Fruit fly (Drosophila melanogaster) whole organism, embryonic: ENCODE results near the gene witty.

Source experiments
- Bgb ChIP-seq: fragments of 200-800 bp; sonication (Bioruptor generic); IDR thresholded peaks from 2 replicates; pipeline ENCODE4 v1.3.6; 2022; ENCODE audit warnings: missing biosample characterization, missing genetic modification characterization; ENCODE audit not compliant: partially characterized antibody
- C15 ChIP-seq: fragments of 200-800 bp; sonication (Bioruptor generic); IDR thresholded peaks from 3 replicates; pipeline ENCODE4 v1.3.6; 2022; ENCODE audit warnings: missing biosample characterization, missing genetic modification characterization
- CG10147 ChIP-seq: fragments of 200-800 bp; sonication (Bioruptor generic); optimal IDR thresholded peaks from 2 replicates; lab custom pipeline; 2019; ENCODE audit warnings: missing biosample characterization, mild to moderate bottlenecking, missing genetic modification characterization, moderate library complexity
- CG10959 ChIP-seq: fragments of 200-800 bp; sonication (Bioruptor generic); IDR thresholded peaks from 2 replicates; pipeline ENCODE4 v1.3.6; 2022; ENCODE audit warnings: missing biosample characterization, missing genetic modification characterization
- CG12942 ChIP-seq: fragments of 200-800 bp; sonication (Bioruptor generic); optimal IDR thresholded peaks from 3 replicates; lab custom pipeline; 2016; ENCODE audit warnings: missing biosample characterization, missing genetic modification characterization
- CG14014 ChIP-seq: fragments of 200-800 bp; sonication (Bioruptor generic); IDR thresholded peaks from 2 replicates; pipeline ENCODE4 v1.3.6; 2022; ENCODE audit warnings: missing biosample characterization, missing genetic modification characterization
- CG14710 ChIP-seq: fragments of 200-800 bp; sonication (Bioruptor generic); optimal IDR thresholded peaks from 3 replicates; lab custom pipeline; 2019; ENCODE audit warnings: missing biosample characterization, mild to moderate bottlenecking, missing genetic modification characterization, moderate library complexity
- CG1602 ChIP-seq: fragments of 200-800 bp; sonication (Bioruptor generic); optimal IDR thresholded peaks from 3 replicates; lab custom pipeline; 2016; ENCODE audit warnings: missing biosample characterization, missing genetic modification characterization
- CG2712 ChIP-seq: fragments of 200-800 bp; optimal IDR thresholded peaks from 3 replicates; lab custom pipeline; 2019; ENCODE audit warnings: missing biosample characterization, mild to moderate bottlenecking, missing genetic modification characterization, moderate library complexity
- CG31441 ChIP-seq: fragments of 200-800 bp; sonication (Bioruptor generic); IDR thresholded peaks from 2 replicates; pipeline ENCODE4 v1.3.6; 2022; ENCODE audit warnings: missing biosample characterization, missing genetic modification characterization
- CG32772 ChIP-seq: fragments of 200-800 bp; sonication (Bioruptor generic); IDR thresholded peaks from 2 replicates; pipeline ENCODE4 v1.3.6; 2022; ENCODE audit warnings: missing biosample characterization, missing genetic modification characterization
- CG34224 ChIP-seq: fragments of 200-800 bp; sonication (Bioruptor generic); IDR thresholded peaks from 3 replicates; pipeline ENCODE4 v1.3.6; 2022; ENCODE audit warnings: missing biosample characterization, missing genetic modification characterization; ENCODE audit not compliant: partially characterized antibody
- CG4617 ChIP-seq: fragments of 200-800 bp; sonication (Bioruptor generic); optimal IDR thresholded peaks from 3 replicates; lab custom pipeline; 2016; ENCODE audit warnings: missing biosample characterization, missing genetic modification characterization, borderline replicate concordance
- CG6854 ChIP-seq: fragments of 200-800 bp; sonication (Bioruptor generic); optimal IDR thresholded peaks from 3 replicates; lab custom pipeline; 2017; ENCODE audit warnings: missing biosample characterization, mild to moderate bottlenecking, missing genetic modification characterization
- CG8924 ChIP-seq: fragments of 200-800 bp; optimal IDR thresholded peaks from 3 replicates; lab custom pipeline; 2019; ENCODE audit warnings: missing biosample characterization, mild to moderate bottlenecking, missing genetic modification characterization, moderate library complexity
- CG9932 ChIP-seq: fragments of 200-800 bp; sonication (Bioruptor generic); IDR thresholded peaks from 2 replicates; pipeline ENCODE4 v1.3.6; 2022; ENCODE audit warnings: missing biosample characterization, missing genetic modification characterization
- Camta ChIP-seq: fragments of 200-800 bp; sonication (Bioruptor generic); optimal IDR thresholded peaks from 2 replicates; lab custom pipeline; 2016; ENCODE audit warnings: missing biosample characterization, missing genetic modification characterization
- Dip3 ChIP-seq: fragments of 200-800 bp; sonication (Bioruptor generic); optimal IDR thresholded peaks from 3 replicates; lab custom pipeline; 2016; ENCODE audit warnings: missing biosample characterization, missing genetic modification characterization
- Fer3 ChIP-seq: fragments of 200-800 bp; sonication (Bioruptor generic); optimal IDR thresholded peaks from 2 replicates; lab custom pipeline; 2018; ENCODE audit warnings: missing biosample characterization, mild to moderate bottlenecking, missing genetic modification characterization, moderate library complexity
- Gug ChIP-seq: fragments of 200-800 bp; sonication (Bioruptor generic); IDR thresholded peaks from 4 replicates; pipeline ENCODE4 v1.3.6; 2022; ENCODE audit warnings: missing biosample characterization, missing genetic modification characterization
- HLH4C ChIP-seq: fragments of 200-800 bp; sonication (Bioruptor generic); IDR thresholded peaks from 3 replicates; pipeline ENCODE4 v1.3.6; 2022; ENCODE audit warnings: missing biosample characterization, missing genetic modification characterization; ENCODE audit not compliant: partially characterized antibody
- Lim3 ChIP-seq: fragments of 200-800 bp; sonication (Bioruptor generic); IDR thresholded peaks from 2 replicates; pipeline ENCODE4 v1.3.6; 2022; ENCODE audit warnings: missing biosample characterization, missing genetic modification characterization
- NC2α ChIP-seq: fragments of 200-800 bp; sonication (Bioruptor generic); optimal IDR thresholded peaks from 2 replicates; lab custom pipeline; 2016; ENCODE audit warnings: missing biosample characterization, missing genetic modification characterization
- NfI ChIP-seq: fragments of 200-800 bp; sonication (Bioruptor generic); optimal IDR thresholded peaks from 3 replicates; lab custom pipeline; 2018; ENCODE audit warnings: missing biosample characterization, mild to moderate bottlenecking, missing genetic modification characterization, moderate library complexity
- Oli ChIP-seq: fragments of 200-800 bp; sonication (Bioruptor generic); optimal IDR thresholded peaks from 2 replicates; lab custom pipeline; 2018; ENCODE audit warnings: missing biosample characterization, mild to moderate bottlenecking, missing genetic modification characterization, moderate library complexity
- PHDP ChIP-seq: fragments of 200-800 bp; sonication (Bioruptor generic); optimal IDR thresholded peaks from 3 replicates; lab custom pipeline; 2018; ENCODE audit warnings: missing biosample characterization, mild to moderate bottlenecking, missing genetic modification characterization, moderate library complexity
- Rx ChIP-seq: fragments of 200-800 bp; sonication (Bioruptor generic); IDR thresholded peaks from 2 replicates; pipeline ENCODE4 v1.3.6; 2022; ENCODE audit warnings: missing biosample characterization, missing genetic modification characterization
- Sry-δ ChIP-seq: fragments of 200-800 bp; sonication (Bioruptor generic); optimal IDR thresholded peaks from 2 replicates; lab custom pipeline; 2016; ENCODE audit warnings: missing biosample characterization, missing genetic modification characterization
- YL-1 ChIP-seq: fragments of 200-800 bp; sonication (Bioruptor generic); optimal IDR thresholded peaks from 3 replicates; lab custom pipeline; 2017; ENCODE audit warnings: missing biosample characterization, mild to moderate bottlenecking, missing genetic modification characterization
- ab ChIP-seq: fragments of 200-800 bp; sonication (Bioruptor generic); optimal IDR thresholded peaks from 2 replicates; lab custom pipeline; 2016; ENCODE audit warnings: missing biosample characterization, missing genetic modification characterization
- al ChIP-seq: fragments of 200-800 bp; sonication (Bioruptor generic); IDR thresholded peaks from 2 replicates; pipeline ENCODE4 v1.3.6; 2022; ENCODE audit warnings: missing biosample characterization, missing genetic modification characterization
- aop ChIP-seq: fragments of 200-800 bp; sonication (Bioruptor generic); IDR thresholded peaks from 2 replicates; pipeline ENCODE4 v1.3.6; 2022; ENCODE audit warnings: missing biosample characterization, missing genetic modification characterization
- bbx ChIP-seq: fragments of 200-800 bp; sonication (Bioruptor generic); IDR thresholded peaks from 2 replicates; pipeline ENCODE4 v1.3.6; 2022; ENCODE audit warnings: missing biosample characterization, missing genetic modification characterization; ENCODE audit not compliant: partially characterized antibody
- caup ChIP-seq: fragments of 200-800 bp; sonication (Bioruptor generic); optimal IDR thresholded peaks from 3 replicates; lab custom pipeline; 2017; ENCODE audit warnings: missing biosample characterization, mild to moderate bottlenecking, missing genetic modification characterization, moderate library complexity; ENCODE audit not compliant: severe bottlenecking
- corto ChIP-seq: fragments of 200-800 bp; sonication (Bioruptor generic); optimal IDR thresholded peaks from 2 replicates; lab custom pipeline; 2016; ENCODE audit warnings: missing biosample characterization, mild to moderate bottlenecking, missing genetic modification characterization, moderate library complexity
- crc ChIP-seq: fragments of 200-800 bp; sonication (Bioruptor generic); optimal IDR thresholded peaks from 2 replicates; lab custom pipeline; 2016; ENCODE audit warnings: missing biosample characterization, missing genetic modification characterization
- disco-r ChIP-seq: fragments of 200-800 bp; sonication (Bioruptor generic); optimal IDR thresholded peaks from 2 replicates; lab custom pipeline; 2016; ENCODE audit warnings: missing biosample characterization, missing genetic modification characterization
- dpn ChIP-seq, 2 experiments: fragments of 200-800 bp; sonication (Bioruptor generic); optimal IDR thresholded peaks; 3 replicates each; lab custom pipeline; 2016; ENCODE audit warnings: missing biosample characterization in 2 of 2, missing genetic modification characterization in 2 of 2
- fd96Cb ChIP-seq: fragments of 200-800 bp; sonication (Bioruptor generic); optimal IDR thresholded peaks from 2 replicates; lab custom pipeline; 2018; ENCODE audit warnings: missing biosample characterization, mild to moderate bottlenecking, missing genetic modification characterization, moderate library complexity
- gem ChIP-seq: fragments of 200-800 bp; sonication (Bioruptor generic); optimal IDR thresholded peaks from 2 replicates; lab custom pipeline; 2019; ENCODE audit warnings: missing biosample characterization, mild to moderate bottlenecking, missing genetic modification characterization, moderate library complexity
- kah ChIP-seq: fragments of 200-800 bp; sonication (Bioruptor generic); optimal IDR thresholded peaks from 2 replicates; lab custom pipeline; 2018; ENCODE audit warnings: missing biosample characterization, mild to moderate bottlenecking, missing genetic modification characterization
- nerfin-2 ChIP-seq: fragments of 200-800 bp; sonication (Bioruptor generic); IDR thresholded peaks from 2 replicates; pipeline ENCODE4 v1.3.6; 2022; ENCODE audit warnings: missing biosample characterization, missing genetic modification characterization; ENCODE audit not compliant: partially characterized antibody
- odd ChIP-seq: fragments of 200-800 bp; sonication (Bioruptor generic); optimal IDR thresholded peaks from 2 replicates; lab custom pipeline; 2017; ENCODE audit warnings: missing biosample characterization, mild to moderate bottlenecking, missing genetic modification characterization
- pb ChIP-seq: fragments of 200-800 bp; sonication (Bioruptor generic); optimal IDR thresholded peaks from 3 replicates; lab custom pipeline; 2016; ENCODE audit warnings: missing biosample characterization, missing genetic modification characterization
- phol ChIP-seq: fragments of 200-800 bp; sonication (Bioruptor generic); optimal IDR thresholded peaks from 3 replicates; lab custom pipeline; 2018; ENCODE audit warnings: missing biosample characterization, mild to moderate bottlenecking, missing genetic modification characterization, moderate library complexity
- pita ChIP-seq: fragments of 200-800 bp; sonication (Bioruptor generic); optimal IDR thresholded peaks from 2 replicates; lab custom pipeline; 2017; ENCODE audit warnings: missing biosample characterization, mild to moderate bottlenecking, missing genetic modification characterization
- seq ChIP-seq: fragments of 200-800 bp; sonication (Bioruptor generic); IDR thresholded peaks from 2 replicates; pipeline ENCODE4 v1.3.6; 2022; ENCODE audit warnings: missing biosample characterization, missing genetic modification characterization
- sima ChIP-seq: fragments of 200-800 bp; sonication (Bioruptor generic); optimal IDR thresholded peaks from 2 replicates; lab custom pipeline; 2016; ENCODE audit warnings: missing biosample characterization, missing genetic modification characterization
- sqz ChIP-seq: fragments of 200-800 bp; sonication (Bioruptor generic); optimal IDR thresholded peaks from 3 replicates; lab custom pipeline; 2018; ENCODE audit warnings: missing biosample characterization, mild to moderate bottlenecking, missing genetic modification characterization

Gene witty

DNA sequence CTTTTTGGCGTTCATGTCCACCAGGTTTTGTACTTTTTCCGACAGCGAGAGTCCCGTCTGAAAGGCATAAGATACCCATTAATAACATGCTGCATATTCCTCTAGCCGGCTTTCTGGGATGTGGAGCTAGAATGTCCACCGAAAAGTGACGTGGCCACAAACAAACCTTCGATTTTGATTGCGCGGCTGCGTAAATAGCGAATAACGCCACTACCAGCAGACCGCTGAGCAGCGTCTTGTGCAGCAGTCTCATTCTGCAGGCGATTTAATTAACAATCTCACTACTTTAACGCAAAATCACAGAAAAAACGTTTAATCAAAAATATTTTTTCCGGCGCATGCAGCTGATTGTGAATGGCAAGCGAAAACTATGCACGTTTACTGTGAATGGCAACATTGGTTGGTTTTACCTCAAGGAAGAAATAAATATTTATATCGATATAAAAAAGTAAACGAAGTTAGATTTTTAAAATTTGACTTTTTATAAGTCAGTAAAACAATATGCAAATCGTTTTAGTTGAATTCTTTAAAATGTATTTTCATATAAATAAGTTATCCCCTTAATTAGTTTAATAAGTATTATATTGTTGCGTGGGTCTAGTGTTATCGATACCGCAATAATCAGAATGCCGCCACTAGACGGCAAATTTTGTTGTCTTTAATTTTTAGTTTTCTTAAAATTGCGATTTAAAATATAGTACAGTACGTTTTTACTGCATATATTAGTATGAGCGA is 30.1 kb upstream of the witty start, which contains the start of the genes Ostgamma and Mettl14 (continued):
- TF ChIP-seq caup (GFP tag; lab: Kevin White, UChicago) (no peak), al (GFP tag; lab: Robert Waterston, UW) (no peak), disco-r (GFP tag; lab: Kevin White, UChicago) (no peak), CG12942 (no peak), sima (GFP tag; lab: Kevin White, UChicago) (no peak), corto (GFP tag; lab: Kevin White, UChicago) (no peak), Rx (GFP tag; lab: Robert Waterston, UW) (no peak), nerfin-2 (GFP tag; lab: Robert Waterston, UW) (no peak), dpn (GFP tag; optimal IDR thresholded peaks at IDR 0.05; lab: Kevin White, UChicago) (no peak), NC2α (GFP tag; lab: Kevin White, UChicago) (no peak), NfI (GFP tag; lab: Kevin White, UChicago) (no peak), kah (GFP tag; lab: Kevin White, UChicago) (no peak), odd (GFP tag; lab: Kevin White, UChicago) (no peak), CG6854 (GFP tag; lab: Kevin White, UChicago) (no peak), bbx (peak; percentile 35; the same call in 1 of the 2 replicates), CG8924 (peak; percentile 43), Camta (no peak), sqz (no peak), Dip3 (GFP tag; lab: Kevin White, UChicago) (no peak), Gug (GFP tag; lab: Robert Waterston, UW) (no peak), C15 (GFP tag; lab: Robert Waterston, UW) (no peak), Bgb (GFP tag; lab: Robert Waterston, UW) (peak; percentile 41), CG10147 (GFP tag; lab: Kevin White, UChicago) (no peak), CG34224 (GFP tag; lab: Robert Waterston, UW) (peak; percentile 81), Sry-δ (GFP tag; lab: Kevin White, UChicago) (peak; percentile 74), CG31441 (GFP tag; lab: Robert Waterston, UW) (0 out of 2 replicates have a peak, but pooled peaks have one; percentile 32), aop (no peak), HLH4C (GFP tag; lab: Robert Waterston, UW) (peak; percentile 59; the same call in 2 of the 3 replicates), CG32772 (GFP tag; lab: Robert Waterston, UW) (no peak), Fer3 (no peak), seq (GFP tag; lab: Robert Waterston, UW) (no peak), ab (GFP tag; lab: Kevin White, UChicago) (no peak), CG14014 (GFP tag; lab: Robert Waterston, UW) (no peak), CG9932 (no peak), CG4617 (peak; percentile 76), Lim3 (GFP tag; lab: Robert Waterston, UW) (no peak), pita (GFP tag; lab: Kevin White, UChicago) (no peak), fd96Cb (tag; lab: Kevin White, UChicago) (no peak), gem (tag; lab: Kevin White, UChicago) (no peak), CG10959 (GFP tag; lab: Robert Waterston, UW) (no peak), CG14710 (tag; lab: Kevin White, UChicago) (peak; percentile 70), pb (GFP tag; lab: Kevin White, UChicago) (no peak), PHDP (tag; lab: Kevin White, UChicago) (peak; percentile 16), crc (GFP tag; lab: Kevin White, UChicago) (no peak), CG1602 (GFP tag; lab: Kevin White, UChicago) (no peak), CG2712 (peak; percentile 84), Oli (tag; lab: Kevin White, UChicago) (no peak), phol (tag; lab: Kevin White, UChicago) (peak; percentile 19), YL-1 (GFP tag; lab: Kevin White, UChicago) (peak; percentile 82)
